Worm (Caenorhabditis elegans): Measurements from ENCODE around the gene nhr-71.

DNA sequence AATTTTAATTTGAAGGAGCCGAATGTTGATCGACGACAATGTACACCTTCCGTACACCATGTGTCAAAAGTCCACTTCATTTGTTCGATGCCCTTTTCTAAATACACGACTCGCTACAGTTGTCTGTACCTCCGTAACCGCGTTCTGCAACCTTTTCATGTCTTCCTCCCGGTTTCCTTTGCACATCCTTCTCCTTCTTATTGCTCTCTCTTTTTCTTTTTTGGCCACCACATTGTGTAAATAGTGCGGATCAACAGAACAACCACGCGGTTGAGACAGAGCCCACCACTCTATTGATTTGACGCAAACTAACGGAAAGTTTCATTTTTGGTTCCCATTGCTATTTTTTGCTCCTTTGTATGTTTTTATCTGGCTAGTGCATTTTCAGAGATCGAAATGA, 3.7 kb upstream of the nhr-71 start:
- no peak for TF ChIP-seq him-1 (tag; optimal IDR thresholded peaks at IDR 0.05)
- no peak for TF ChIP-seq W03F9.2 (tag; optimal IDR thresholded peaks at IDR 0.05)

Data from whole organism, L4/young adult.